Worm (Caenorhabditis elegans) whole organism, L2 larva: ENCODE data around the gene srw-51.

Source experiments
- F13H6.1 ChIP-seq: sonication (generic microtip); optimal IDR thresholded peaks from 2 replicates; lab custom pipeline; 2016; ENCODE audit warnings: missing genetic modification characterization, missing compliant biosample characterization
- R02D3.7 ChIP-seq: fragments of 150-350 bp; optimal IDR thresholded peaks from 2 replicates; lab custom pipeline; 2014; ENCODE audit warnings: missing biosample characterization, missing genetic modification characterization
- Y55F3AM.14 ChIP-seq: fragments of 200-800 bp; sonication (Bioruptor generic); optimal IDR thresholded peaks from 2 replicates; lab custom pipeline; 2018; ENCODE audit warnings: mild to moderate bottlenecking, missing genetic modification characterization, missing compliant biosample characterization
- ZK546.5 ChIP-seq: sonication (generic microtip); optimal IDR thresholded peaks from 2 replicates; lab custom pipeline; 2017; ENCODE audit warnings: missing biosample characterization, missing genetic modification characterization
- aly-2 ChIP-seq: fragments of 150-350 bp; optimal IDR thresholded peaks from 2 replicates; lab custom pipeline; 2014; ENCODE audit warnings: missing biosample characterization, missing genetic modification characterization
- ama-1 ChIP-seq: fragments of 150-350 bp; optimal IDR thresholded peaks from 2 replicates; lab custom pipeline; 2018; ENCODE audit warnings: inconsistent platforms
- blmp-1 ChIP-seq: sonication (generic microtip); optimal IDR thresholded peaks from 2 replicates; lab custom pipeline; 2017; ENCODE audit warnings: missing genetic modification characterization, mild to moderate bottlenecking, missing compliant biosample characterization, antibody characterized with exemption, moderate library complexity; ENCODE audit not compliant: insufficient read depth
- ceh-16 ChIP-seq: fragments of 150-350 bp; optimal IDR thresholded peaks from 2 replicates; lab custom pipeline; 2014; ENCODE audit warnings: missing biosample characterization, missing genetic modification characterization
- crh-2 ChIP-seq: sonication (generic microtip); optimal IDR thresholded peaks from 2 replicates; lab custom pipeline; 2017; ENCODE audit warnings: missing biosample characterization, missing genetic modification characterization
- dmd-4 ChIP-seq: sonication (generic microtip); optimal IDR thresholded peaks from 2 replicates; lab custom pipeline; 2017; ENCODE audit warnings: missing biosample characterization, missing genetic modification characterization
- egl-27 ChIP-seq: sonication (generic microtip); optimal IDR thresholded peaks from 3 replicates; lab custom pipeline; 2017; ENCODE audit warnings: missing biosample characterization, missing genetic modification reagents, missing genetic modification characterization
- elt-1 ChIP-seq: fragments of 150-350 bp; optimal IDR thresholded peaks from 2 replicates; lab custom pipeline; 2014; ENCODE audit warnings: missing biosample characterization, missing genetic modification characterization
- elt-3 ChIP-seq: sonication (generic microtip); optimal IDR thresholded peaks from 2 replicates; lab custom pipeline; 2017; ENCODE audit warnings: missing biosample characterization, missing genetic modification characterization
- fos-1 ChIP-seq: fragments of 150-350 bp; optimal IDR thresholded peaks from 2 replicates; lab custom pipeline; 2014; ENCODE audit warnings: missing biosample characterization, missing genetic modification characterization
- gmeb-1 ChIP-seq: fragments of 150-350 bp; optimal IDR thresholded peaks from 2 replicates; lab custom pipeline; 2014; ENCODE audit warnings: missing biosample characterization, missing genetic modification characterization
- lin-11 ChIP-seq: fragments of 150-350 bp; sonication (generic microtip); optimal IDR thresholded peaks from 2 replicates; lab custom pipeline; 2014; ENCODE audit warnings: missing biosample characterization, missing genetic modification characterization, inconsistent platforms, mixed read lengths
- lin-13 ChIP-seq: fragments of 150-350 bp; optimal IDR thresholded peaks from 2 replicates; lab custom pipeline; 2014; ENCODE audit warnings: missing biosample characterization, missing genetic modification reagents, missing genetic modification characterization
- lin-39 ChIP-seq: fragments of 150-350 bp; optimal IDR thresholded peaks from 2 replicates; lab custom pipeline; 2014; ENCODE audit warnings: missing biosample characterization, missing genetic modification reagents, missing genetic modification characterization
- lsy-2 ChIP-seq, 2 experiments: fragments of 150-350 bp in 1 of 2; sonication (generic microtip) in 1 of 2; optimal IDR thresholded peaks; 2 replicates each; lab custom pipeline; 2014 to 2017; ENCODE audit warnings: missing biosample characterization in 2 of 2, missing genetic modification characterization in 2 of 2
- mab-5 ChIP-seq: fragments of 150-350 bp; optimal IDR thresholded peaks from 2 replicates; lab custom pipeline; 2014; ENCODE audit warnings: missing biosample characterization, missing genetic modification characterization
- mbf-1 ChIP-seq: sonication (generic microtip); optimal IDR thresholded peaks from 2 replicates; lab custom pipeline; 2017; ENCODE audit warnings: missing biosample characterization, missing genetic modification characterization
- mdl-1 ChIP-seq, 2 experiments: fragments of 150-350 bp in 1 of 2; sonication (generic microtip) in 1 of 2; optimal IDR thresholded peaks; 2 replicates each; lab custom pipeline; 2017; ENCODE audit warnings: missing biosample characterization in 2 of 2, missing genetic modification characterization in 2 of 2
- nhr-11 ChIP-seq: fragments of 150-350 bp; optimal IDR thresholded peaks from 2 replicates; lab custom pipeline; 2014; ENCODE audit warnings: missing biosample characterization, missing genetic modification characterization
- nhr-12 ChIP-seq: fragments of 150-350 bp; optimal IDR thresholded peaks from 2 replicates; lab custom pipeline; 2014; ENCODE audit warnings: missing biosample characterization, missing genetic modification characterization
- nhr-129 ChIP-seq: fragments of 150-350 bp; optimal IDR thresholded peaks from 2 replicates; lab custom pipeline; 2014; ENCODE audit warnings: missing biosample characterization, missing genetic modification characterization
- nhr-21 ChIP-seq: fragments of 150-350 bp; optimal IDR thresholded peaks from 2 replicates; lab custom pipeline; 2014; ENCODE audit warnings: missing biosample characterization, missing genetic modification characterization
- nhr-25 ChIP-seq: fragments of 150-350 bp; sonication (generic microtip); optimal IDR thresholded peaks from 3 replicates; lab custom pipeline; 2014; ENCODE audit warnings: missing biosample characterization, missing genetic modification characterization
- peb-1 ChIP-seq: fragments of 150-350 bp; optimal IDR thresholded peaks from 2 replicates; lab custom pipeline; 2014; ENCODE audit warnings: missing biosample characterization, missing genetic modification characterization
- sem-4 ChIP-seq: fragments of 150-350 bp; optimal IDR thresholded peaks from 2 replicates; lab custom pipeline; 2014; ENCODE audit warnings: missing biosample characterization, missing genetic modification reagents, missing genetic modification characterization
- skn-1 ChIP-seq: sonication (generic microtip); optimal IDR thresholded peaks from 2 replicates; lab custom pipeline; 2017; ENCODE audit warnings: missing biosample characterization, missing genetic modification characterization
- sma-3 ChIP-seq: sonication (generic microtip); optimal IDR thresholded peaks from 2 replicates; lab custom pipeline; 2016; ENCODE audit warnings: missing genetic modification reagents, missing genetic modification characterization, missing compliant biosample characterization
- sma-9 ChIP-seq, 2 experiments: fragments of 150-350 bp in 1 of 2; sonication (generic microtip) in 1 of 2; optimal IDR thresholded peaks; 2 replicates each; lab custom pipeline; 2014 to 2016; ENCODE audit warnings: missing genetic modification characterization in 2 of 2, mild to moderate bottlenecking in 1 of 2, missing biosample characterization in 1 of 2, missing compliant biosample characterization in 1 of 2, missing genetic modification reagents in 1 of 2, moderate library complexity in 1 of 2
- snpc-4 ChIP-seq: fragments of 150-350 bp; optimal IDR thresholded peaks from 2 replicates; lab custom pipeline; 2014; ENCODE audit warnings: missing biosample characterization, missing genetic modification characterization
- unc-39 ChIP-seq: fragments of 150-350 bp; optimal IDR thresholded peaks from 2 replicates; lab custom pipeline; 2014; ENCODE audit warnings: missing biosample characterization, missing genetic modification characterization
- unc-55 ChIP-seq: fragments of 150-350 bp; sonication (generic microtip); optimal IDR thresholded peaks from 3 replicates; lab custom pipeline; 2014; ENCODE audit warnings: missing biosample characterization, missing genetic modification reagents, missing genetic modification characterization
- unc-62 ChIP-seq: fragments of 150-350 bp; optimal IDR thresholded peaks from 2 replicates; lab custom pipeline; 2014; ENCODE audit warnings: missing biosample characterization, missing genetic modification reagents, missing genetic modification characterization
- zag-1 ChIP-seq: fragments of 150-350 bp; optimal IDR thresholded peaks from 2 replicates; lab custom pipeline; 2014; ENCODE audit warnings: missing biosample characterization, missing genetic modification characterization
- ztf-11 ChIP-seq: sonication (generic microtip); optimal IDR thresholded peaks from 2 replicates; lab custom pipeline; 2017; ENCODE audit warnings: missing biosample characterization, missing genetic modification characterization
- ztf-4 ChIP-seq: fragments of 150-350 bp; optimal IDR thresholded peaks from 2 replicates; lab custom pipeline; 2014; ENCODE audit warnings: missing biosample characterization, missing genetic modification characterization

Gene srw-51

DNA sequence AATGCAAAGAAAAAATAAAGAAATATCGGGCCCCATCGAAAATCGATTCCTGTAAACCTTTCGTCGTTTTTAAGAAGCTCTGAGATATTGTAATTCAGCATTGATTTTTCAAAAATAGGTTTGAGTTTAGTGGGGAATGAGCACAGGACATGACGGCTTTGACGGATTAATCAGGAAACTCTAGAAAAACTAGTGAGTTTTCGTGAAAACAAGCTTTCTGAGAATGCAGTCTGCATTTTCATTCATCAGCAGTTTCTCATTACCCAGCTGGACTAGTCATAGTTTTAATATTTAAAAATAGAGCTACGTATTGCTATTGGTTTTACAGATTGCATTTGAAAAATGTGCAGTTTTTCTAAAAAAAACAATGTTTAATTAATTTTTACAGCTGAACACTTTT lies 21.5 kb upstream of the srw-51 start, which contains the start of gene srz-47:
Gene srz-47, minus strand, starts transcription at position 101 of the 400 bp plus-strand sequence.
- TF ChIP-seq unc-39 (tag; lab: Kevin White, UChicago) (no peak), ZK546.5 (tag; lab: Kevin White, UChicago) (no peak)

- no peak for TF ChIP-seq unc-55 (GFP tag; lab: Kevin White, UChicago)
- no peak for TF ChIP-seq unc-39 (tag; lab: Kevin White, UChicago)
- no peak for TF ChIP-seq blmp-1
- TF ChIP-seq elt-3 (tag; lab: Kevin White, UChicago) = no peak
- no peak for TF ChIP-seq mab-5
- TF ChIP-seq lin-11 (tag; lab: Kevin White, UChicago) = no peak
- TF ChIP-seq dmd-4 (tag; lab: Kevin White, UChicago) = no peak
- no peak for TF ChIP-seq lsy-2 (tag; optimal IDR thresholded peaks at IDR 0.05; lab: Kevin White, UChicago)
- no peak for TF ChIP-seq sem-4 (tag; lab: Kevin White, UChicago)
- TF ChIP-seq nhr-21 (tag; lab: Kevin White, UChicago) = no peak
- no peak for TF ChIP-seq lin-13 (GFP tag; lab: Kevin White, UChicago)
- no peak for TF ChIP-seq egl-27 (tag; lab: Kevin White, UChicago)
- no peak for TF ChIP-seq crh-2 (tag; lab: Kevin White, UChicago)
- no peak for TF ChIP-seq gmeb-1 (tag; lab: Kevin White, UChicago)
- no peak for TF ChIP-seq F13H6.1 (tag; lab: Kevin White, UChicago)
- no peak for TF ChIP-seq nhr-129 (tag; lab: Kevin White, UChicago)
- no peak for TF ChIP-seq zag-1
- no peak for TF ChIP-seq nhr-11 (tag; lab: Kevin White, UChicago)
- no peak for TF ChIP-seq nhr-12
- no peak for TF ChIP-seq unc-62 (GFP tag; lab: Kevin White, UChicago)
These were observed 19.7 kb upstream of the srw-51 start, which contains the start of gene str-199 for ce11 chrV:17190399-17190798. str-199 (minus strand) TSS chrV:17190499.

ce11 chrV:17182045-17182444 lies 11.3 kb upstream of the srw-51 start, which contains the start of gene srh-159:
srh-159 (plus strand) TSS chrV:17182345.
- TF ChIP-seq ceh-16 (no peak), skn-1 (no peak), blmp-1 (no peak), lin-13 (GFP tag; lab: Kevin White, UChicago) (no peak), ztf-11 (tag; lab: Kevin White, UChicago) (no peak), lsy-2 (tag; optimal IDR thresholded peaks at IDR 0.05; lab: Kevin White, UChicago) (no peak), nhr-21 (tag; lab: Kevin White, UChicago) (no peak), nhr-25 (tag; lab: Kevin White, UChicago) (no peak), snpc-4 (tag; lab: Kevin White, UChicago) (no peak), crh-2 (tag; lab: Kevin White, UChicago) (no peak), elt-1 (tag; lab: Kevin White, UChicago) (no peak), fos-1 (tag; lab: Kevin White, UChicago) (no peak), unc-62 (GFP tag; lab: Kevin White, UChicago) (no peak), nhr-11 (tag; lab: Kevin White, UChicago) (no peak), aly-2 (tag; lab: Kevin White, UChicago) (no peak), mdl-1 (tag; optimal IDR thresholded peaks at IDR 0.05; lab: Kevin White, UChicago) (no peak), sem-4 (tag; lab: Kevin White, UChicago) (no peak), ztf-4 (tag; lab: Kevin White, UChicago) (no peak), unc-55 (GFP tag; lab: Kevin White, UChicago) (no peak)
- TF ChIP-seq, all 48 proteins: peak for 0

- TF ChIP-seq ama-1 (lab: Kevin White, UChicago) (no peak), mab-5 (no peak), peb-1 (no peak), unc-39 (tag; lab: Kevin White, UChicago) (no peak), aly-2 (tag; lab: Kevin White, UChicago) (no peak), crh-2 (tag; lab: Kevin White, UChicago) (no peak)
These were observed 7.7 kb upstream of the srw-51 start, which contains the start of gene srh-174 for ce11 chrV:17178457-17178856. srh-174 (plus strand) TSS chrV:17178757.

DNA sequence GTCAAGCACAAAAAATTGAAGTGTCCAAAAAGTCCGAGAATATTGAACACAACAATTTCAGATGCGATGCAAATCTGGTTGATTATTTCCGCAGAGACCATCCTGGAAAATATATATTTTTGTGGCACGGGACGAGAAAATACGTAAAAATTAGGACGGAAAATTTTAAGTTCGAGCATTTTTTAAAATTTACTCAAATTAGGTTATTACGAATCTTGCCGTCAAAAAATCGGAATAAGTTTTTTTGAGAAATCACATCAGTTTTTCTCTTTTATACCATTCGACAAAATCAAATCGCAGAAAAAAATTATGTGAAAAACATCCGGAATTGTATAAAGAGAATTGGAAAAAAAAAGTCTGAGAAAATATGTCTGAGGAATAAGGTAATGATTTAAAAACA lies 7.2 kb upstream of the srw-51 start, which contains the start of gene srsx-1:
Gene srsx-1, minus strand, starts transcription at position 101 of the 400 bp plus-strand sequence.
- TF ChIP-seq fos-1 (tag; lab: Kevin White, UChicago) (no peak), mab-5 (no peak), egl-27 (tag; lab: Kevin White, UChicago) (no peak), mdl-1 (tag; optimal IDR thresholded peaks at IDR 0.05; lab: Kevin White, UChicago) (no peak), sem-4 (tag; lab: Kevin White, UChicago) (no peak), lin-39 (tag; lab: Kevin White, UChicago) (no peak), sma-3 (no peak), R02D3.7 (tag; lab: Kevin White, UChicago) (no peak), aly-2 (tag; lab: Kevin White, UChicago) (no peak), elt-1 (tag; lab: Kevin White, UChicago) (no peak), unc-62 (GFP tag; lab: Kevin White, UChicago) (no peak), Y55F3AM.14 (GFP tag; lab: Kevin White, UChicago) (no peak), mbf-1 (no peak), crh-2 (tag; lab: Kevin White, UChicago) (no peak), unc-55 (GFP tag; lab: Kevin White, UChicago) (no peak), nhr-21 (tag; lab: Kevin White, UChicago) (no peak), skn-1 (no peak), sma-9 (GFP tag; optimal IDR thresholded peaks at IDR 0.05; lab: Kevin White, UChicago) (no peak), sma-9 (tag; optimal IDR thresholded peaks at IDR 0.05; lab: Kevin White, UChicago) (no peak), unc-39 (tag; lab: Kevin White, UChicago) (no peak), lin-11 (tag; lab: Kevin White, UChicago) (no peak)
- TF ChIP-seq, all 48 proteins: peak for 0
